Worm (Caenorhabditis elegans): Measurements from ENCODE around the gene uso-1.

Gene uso-1

DNA sequence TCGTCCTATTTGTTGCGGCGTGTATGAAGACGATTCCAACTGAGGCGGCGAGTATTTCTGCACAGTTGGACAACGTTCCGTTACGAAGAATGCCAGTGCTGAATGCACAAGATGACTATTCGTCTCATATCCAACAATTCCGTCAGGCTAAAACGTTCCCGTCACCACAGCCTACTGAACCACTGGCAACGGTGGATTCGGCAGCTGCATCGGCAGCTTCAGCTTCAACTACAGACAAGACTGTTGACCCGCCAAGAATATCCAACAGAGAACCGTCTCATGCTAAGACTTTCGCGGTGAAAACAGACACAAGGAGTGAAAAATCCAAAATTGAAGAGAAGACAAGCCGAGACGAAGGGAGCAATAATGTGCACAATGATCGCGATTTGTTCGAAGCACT is 29.0 kb upstream of the uso-1 start:
- no peak for TF ChIP-seq Y116A8C.19 (tag; optimal IDR thresholded peaks at IDR 0.05; ENCODE audit: borderline replicate concordance)
- no peak for TF ChIP-seq efl-1 (optimal IDR thresholded peaks at IDR 0.05)
- TF ChIP-seq efl-1 (GFP tag; optimal IDR thresholded peaks at IDR 0.05 in 1 of 2) = peak in 1 of 2 experiments; percentile 63

DNA sequence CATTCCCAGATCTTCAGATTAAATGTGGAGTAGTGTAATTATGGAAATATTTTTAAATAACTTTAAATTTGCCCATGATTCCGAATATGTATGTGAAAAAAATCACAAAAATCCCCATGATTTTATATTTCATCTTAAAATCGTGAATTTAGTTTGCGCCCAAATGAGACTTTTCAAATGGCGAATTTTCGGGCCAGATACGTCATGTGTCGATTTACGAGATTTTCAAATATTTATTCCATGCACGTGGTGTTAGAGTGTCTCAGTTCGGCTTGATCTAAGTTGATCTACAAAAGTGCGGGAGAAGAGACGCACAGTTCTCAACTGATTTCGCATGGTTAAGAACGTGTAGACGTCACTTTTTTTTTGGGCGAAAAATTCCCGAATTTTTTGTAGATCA is 27.9 kb upstream of the uso-1 start, which contains the start of gene Y38H8A.1:
TSS of gene Y38H8A.1 (plus strand) at position 301 of the 400 bp plus-strand sequence.
- TF ChIP-seq nhr-47 (tag; optimal IDR thresholded peaks at IDR 0.05) (no peak), nhr-11 (tag; optimal IDR thresholded peaks at IDR 0.05) (no peak), sup-37 (GFP tag; optimal IDR thresholded peaks at IDR 0.05) (no peak), fkh-10 (GFP tag; optimal IDR thresholded peaks at IDR 0.05) (no peak), efl-3 (GFP tag; optimal IDR thresholded peaks at IDR 0.05) (no peak), nhr-20 (tag; optimal IDR thresholded peaks at IDR 0.05) (no peak), mef-2 (tag; optimal IDR thresholded peaks at IDR 0.05) (no peak), swsn-7 (tag; optimal IDR thresholded peaks at IDR 0.05) (no peak), snu-23 (GFP tag; optimal IDR thresholded peaks at IDR 0.05) (no peak)

DNA sequence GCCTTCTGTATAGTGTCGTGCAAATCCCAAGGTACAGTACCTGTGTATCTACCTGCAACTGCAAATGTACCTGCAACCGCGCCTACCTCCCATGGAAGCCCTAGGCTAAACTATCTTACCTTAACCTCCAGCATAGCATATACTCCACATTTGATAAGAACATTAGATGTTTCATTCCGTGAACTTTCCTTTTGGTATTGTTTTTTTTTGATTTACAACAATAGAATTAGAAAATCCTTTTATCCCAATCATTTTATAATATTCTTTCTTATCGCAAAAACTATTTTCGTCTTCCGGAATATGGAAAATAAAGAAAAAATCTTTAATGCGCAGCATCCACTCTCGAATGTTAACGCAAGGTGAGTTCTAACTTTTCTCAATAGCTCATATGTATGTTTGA is 19.5 kb upstream of the uso-1 start, which contains the start of gene Y38H8A.2:
TSS of gene Y38H8A.2 (plus strand) at position 301 of the 400 bp plus-strand sequence.
- no peak for TF ChIP-seq xbp-1 (tag; optimal IDR thresholded peaks at IDR 0.05)
- TF ChIP-seq C34B4.2 (tag; optimal IDR thresholded peaks at IDR 0.05) = no peak
- TF ChIP-seq ceh-82 (tag; optimal IDR thresholded peaks at IDR 0.05) = no peak

DNA sequence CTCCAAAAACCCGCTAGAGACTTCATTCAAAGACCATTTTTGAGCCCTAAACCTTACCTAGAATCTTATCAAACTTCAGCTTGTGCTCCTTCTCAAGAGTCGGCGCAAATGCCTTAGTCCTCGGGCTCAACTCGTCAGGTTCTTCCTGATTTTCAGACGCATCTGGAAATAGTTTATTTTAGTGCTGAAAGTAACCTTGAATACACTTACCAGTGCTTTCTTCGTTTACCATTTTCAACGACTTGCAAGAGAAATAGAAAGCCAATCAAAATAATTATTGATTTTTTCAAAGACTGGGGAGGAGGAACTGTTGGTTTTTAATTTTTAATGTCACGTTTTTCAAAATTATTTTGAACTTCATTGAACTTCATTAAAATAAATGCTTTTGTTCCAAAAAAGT is 17.4 kb upstream of the uso-1 start, which contains the start of the genes ttbk-8.1 and Y38H8A.4:
TSS of gene ttbk-8.1 (plus strand) at position 301 of the 400 bp plus-strand sequence.
TSS of gene Y38H8A.4 (minus strand) at position 366 of the 400 bp plus-strand sequence.
- no peak for TF ChIP-seq nhr-47 (tag; optimal IDR thresholded peaks at IDR 0.05)
- no peak for TF ChIP-seq swsn-7 (tag; optimal IDR thresholded peaks at IDR 0.05)
- TF ChIP-seq hlh-17 (GFP tag; optimal IDR thresholded peaks at IDR 0.05; ENCODE audit: borderline replicate concordance) = no peak
- TF ChIP-seq aha-1 (tag; optimal IDR thresholded peaks at IDR 0.05) = no peak
- TF ChIP-seq nhr-11 (tag; optimal IDR thresholded peaks at IDR 0.05) = no peak
- no peak for TF ChIP-seq mab-9 (GFP tag; IDR thresholded peaks at IDR 0.05)
- no peak for TF ChIP-seq fkh-4 (tag; optimal IDR thresholded peaks at IDR 0.05; ENCODE audit: borderline replicate concordance)
- TF ChIP-seq fkh-8 (tag; optimal IDR thresholded peaks at IDR 0.05) = no peak

DNA sequence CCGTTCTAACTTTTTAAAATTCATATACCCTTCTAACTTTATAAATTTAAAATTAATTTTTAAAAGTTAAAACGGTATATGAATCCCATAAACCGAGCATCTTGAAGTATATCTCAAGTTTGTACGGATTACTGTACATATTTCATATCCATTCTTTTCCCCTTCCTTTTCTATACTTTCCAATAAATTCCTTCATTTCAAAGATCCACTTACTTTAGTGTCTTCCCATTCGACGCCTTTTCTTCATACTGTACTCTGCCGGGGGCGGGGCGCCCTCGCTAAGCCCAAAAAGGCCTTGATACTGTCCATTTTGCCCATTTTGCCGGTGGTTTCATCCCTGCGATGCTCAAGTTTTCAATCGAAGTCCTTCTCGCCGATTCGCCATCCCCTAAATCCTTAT is 11.2 kb upstream of the uso-1 start, which contains the start of gene fezf-1:
TSS of gene fezf-1 (plus strand) at position 301 of the 400 bp plus-strand sequence.
- no peak for TF ChIP-seq mab-9 (GFP tag; IDR thresholded peaks at IDR 0.05)
- TF ChIP-seq sup-37 (GFP tag; optimal IDR thresholded peaks at IDR 0.05) = no peak
- TF ChIP-seq tlp-1 (tag; optimal IDR thresholded peaks at IDR 0.05) = no peak
- TF ChIP-seq nhr-237 (tag; optimal IDR thresholded peaks at IDR 0.05) = no peak
- no peak for TF ChIP-seq nhr-90 (tag; optimal IDR thresholded peaks at IDR 0.05; ENCODE audit: poor library complexity)
- no peak for TF ChIP-seq nhr-12 (tag; optimal IDR thresholded peaks at IDR 0.05)
- TF ChIP-seq aly-2 (tag; optimal IDR thresholded peaks at IDR 0.05) = no peak
- no peak for TF ChIP-seq xbp-1 (tag; optimal IDR thresholded peaks at IDR 0.05)
- TF ChIP-seq nhr-84 (tag; optimal IDR thresholded peaks at IDR 0.05) = no peak
- no peak for TF ChIP-seq fkh-8 (tag; optimal IDR thresholded peaks at IDR 0.05)
- no peak for TF ChIP-seq lir-3 (tag; optimal IDR thresholded peaks at IDR 0.05; ENCODE audit: poor library complexity)
- no peak for TF ChIP-seq pag-3 (tag; optimal IDR thresholded peaks at IDR 0.05; ENCODE audit: borderline replicate concordance, insufficient read depth)
- no peak for TF ChIP-seq unc-130 (tag; optimal IDR thresholded peaks at IDR 0.05)
- TF ChIP-seq unc-62 (GFP tag; optimal IDR thresholded peaks at IDR 0.05) = no peak
- no peak for TF ChIP-seq ceh-63 (GFP tag; optimal IDR thresholded peaks at IDR 0.05)
- no peak for TF ChIP-seq lin-35 (GFP tag; optimal IDR thresholded peaks at IDR 0.05)

DNA sequence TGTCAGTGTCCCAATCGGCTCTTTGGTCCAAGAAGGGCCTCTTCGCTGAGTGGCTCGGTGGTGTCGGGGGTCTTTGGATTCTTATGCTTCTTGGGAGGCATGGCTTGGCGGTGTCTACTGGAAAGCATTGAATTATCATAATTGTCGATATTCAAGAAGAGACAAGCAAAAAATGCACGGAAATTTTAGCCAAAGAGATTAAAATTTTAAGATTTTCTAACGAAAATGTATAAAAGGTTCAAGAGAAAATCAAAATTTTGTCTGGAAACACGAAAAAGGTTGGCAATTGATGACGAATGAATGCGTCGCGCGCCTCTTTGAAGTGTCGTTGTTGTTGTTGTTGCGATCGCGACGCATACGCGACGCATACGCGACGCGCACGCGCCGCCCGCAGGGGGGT is 6.3 kb upstream of the uso-1 start, which contains the start of gene Y38H8A.12:
TSS of gene Y38H8A.12 (minus strand) at position 101 of the 400 bp plus-strand sequence.
- no peak for TF ChIP-seq lin-35 (GFP tag; optimal IDR thresholded peaks at IDR 0.05)
- no peak for TF ChIP-seq lin-15B (tag; optimal IDR thresholded peaks at IDR 0.05)
- TF ChIP-seq C34B4.2 (tag; optimal IDR thresholded peaks at IDR 0.05) = no peak
- TF ChIP-seq lsy-2 (tag; optimal IDR thresholded peaks at IDR 0.05) = no peak
- TF ChIP-seq rnt-1 (tag; optimal IDR thresholded peaks at IDR 0.05) = no peak
- no peak for TF ChIP-seq pax-3 (tag; optimal IDR thresholded peaks at IDR 0.05)
- no peak for TF ChIP-seq nhr-237 (tag; optimal IDR thresholded peaks at IDR 0.05)
- TF ChIP-seq blmp-1 (tag; optimal IDR thresholded peaks at IDR 0.05) = no peak
- TF ChIP-seq F16B12.6 (tag; optimal IDR thresholded peaks at IDR 0.05) = no peak
- no peak for TF ChIP-seq nhr-76 (tag; optimal IDR thresholded peaks at IDR 0.05)
- TF ChIP-seq unc-98 (GFP tag; IDR thresholded peaks at IDR 0.05) = no peak
- TF ChIP-seq nhr-19 (GFP tag; conservative IDR thresholded peaks at IDR 0.05) = no peak
- TF ChIP-seq tbx-2 (tag; optimal IDR thresholded peaks at IDR 0.05) = no peak
- no peak for TF ChIP-seq alr-1 (tag; optimal IDR thresholded peaks at IDR 0.05; ENCODE audit: borderline replicate concordance)
- TF ChIP-seq mep-1 (tag; optimal IDR thresholded peaks at IDR 0.05) = no peak

Measured in whole organism, L1 larva.